Worm (Caenorhabditis elegans): Measurements from ENCODE around the gene srh-266.

- TF ChIP-seq ama-1 (optimal IDR thresholded peaks at IDR 0.05) (no peak), tbx-2 (tag; optimal IDR thresholded peaks at IDR 0.05) (no peak), nhr-237 (tag; optimal IDR thresholded peaks at IDR 0.05) (no peak), rnt-1 (tag; optimal IDR thresholded peaks at IDR 0.05) (no peak), skn-1 (tag; optimal IDR thresholded peaks at IDR 0.05) (no peak), ztf-11 (tag; optimal IDR thresholded peaks at IDR 0.05) (no peak), nhr-76 (tag; optimal IDR thresholded peaks at IDR 0.05) (no peak), elt-2 (tag; optimal IDR thresholded peaks at IDR 0.05) (peak; percentile 29), lin-13 (GFP tag; optimal IDR thresholded peaks at IDR 0.05) (no peak), ceh-82 (tag; optimal IDR thresholded peaks at IDR 0.05) (no peak), aly-2 (tag; optimal IDR thresholded peaks at IDR 0.05) (no peak), mep-1 (tag; optimal IDR thresholded peaks at IDR 0.05) (no peak), blmp-1 (tag; optimal IDR thresholded peaks at IDR 0.05) (no peak), egl-13 (tag; optimal IDR thresholded peaks at IDR 0.05) (no peak)
These were observed 41.7 kb upstream of the srh-266 start, which contains the start of gene F48G7.5 for ce11 chrV:622902-623301.

Data from whole organism, L1 larva.